Fruit fly (Drosophila melanogaster) whole organism, pupa: Measurements from ENCODE around the gene soti.

Source experiments
- CG10348 ChIP-seq: fragments of 200-800 bp; sonication (Bioruptor generic); IDR thresholded peaks from 2 replicates; pipeline ENCODE4 v1.3.6; 2022; ENCODE audit warnings: missing biosample characterization, missing genetic modification characterization
- CG12605 ChIP-seq: fragments of 200-800 bp; sonication (Bioruptor generic); IDR thresholded peaks from 2 replicates; pipeline ENCODE4 v1.3.6; 2022; ENCODE audit warnings: missing biosample characterization, missing genetic modification characterization
- CG13204 ChIP-seq: fragments of 200-800 bp; sonication (Bioruptor generic); optimal IDR thresholded peaks from 2 replicates; lab custom pipeline; 2018; ENCODE audit warnings: missing biosample characterization, mild to moderate bottlenecking, missing genetic modification characterization, moderate library complexity
- CG14655 ChIP-seq: fragments of 200-800 bp; sonication (Bioruptor generic); optimal IDR thresholded peaks from 3 replicates; lab custom pipeline; 2017; ENCODE audit warnings: mild to moderate bottlenecking, missing biosample characterization, missing genetic modification reagents, missing genetic modification characterization
- CG15710 ChIP-seq: fragments of 200-800 bp; sonication (Bioruptor generic); optimal IDR thresholded peaks from 2 replicates; lab custom pipeline; 2018; ENCODE audit warnings: missing biosample characterization, mild to moderate bottlenecking, missing genetic modification characterization, moderate library complexity
- CG17806 ChIP-seq: fragments of 200-800 bp; sonication (Bioruptor generic); optimal IDR thresholded peaks from 2 replicates; lab custom pipeline; 2018; ENCODE audit warnings: missing biosample characterization, mild to moderate bottlenecking, missing genetic modification characterization, moderate library complexity
- CG32121 ChIP-seq: fragments of 200-800 bp; sonication (Bioruptor generic); IDR thresholded peaks from 2 replicates; pipeline ENCODE4 v1.3.6; 2022; ENCODE audit warnings: missing biosample characterization, missing genetic modification characterization
- CG34367 ChIP-seq: fragments of 200-800 bp; sonication (Bioruptor generic); optimal IDR thresholded peaks from 2 replicates; lab custom pipeline; 2018; ENCODE audit warnings: missing biosample characterization, mild to moderate bottlenecking, missing genetic modification characterization
- CG4496 ChIP-seq: fragments of 200-800 bp; sonication (Bioruptor generic); IDR thresholded peaks from 3 replicates; pipeline ENCODE4 v1.3.6; 2022; ENCODE audit warnings: missing biosample characterization, missing genetic modification characterization
- CG8159 ChIP-seq: fragments of 200-800 bp; sonication (Bioruptor generic); optimal IDR thresholded peaks from 3 replicates; lab custom pipeline; 2018; ENCODE audit warnings: missing biosample characterization, mild to moderate bottlenecking, missing genetic modification characterization, moderate library complexity
- CG8301 ChIP-seq: fragments of 200-800 bp; sonication (Bioruptor generic); optimal IDR thresholded peaks from 2 replicates; lab custom pipeline; 2018; ENCODE audit warnings: missing biosample characterization, mild to moderate bottlenecking, missing genetic modification characterization
- CG9948 ChIP-seq: fragments of 200-800 bp; sonication (Bioruptor generic); optimal IDR thresholded peaks from 2 replicates; lab custom pipeline; 2018; ENCODE audit warnings: missing biosample characterization, mild to moderate bottlenecking, missing genetic modification characterization, moderate library complexity
- D1 ChIP-seq: fragments of 200-800 bp; sonication (Bioruptor generic); optimal IDR thresholded peaks from 2 replicates; lab custom pipeline; 2018; ENCODE audit warnings: missing biosample characterization, mild to moderate bottlenecking, missing genetic modification characterization, moderate library complexity
- EcR ChIP-seq: fragments of 200-800 bp; sonication (Bioruptor generic); optimal IDR thresholded peaks from 3 replicates; lab custom pipeline; 2019; ENCODE audit warnings: missing biosample characterization, missing genetic modification characterization, mild to moderate bottlenecking, moderate library complexity, missing genetic modification reagents
- Ets98B ChIP-seq: fragments of 200-800 bp; sonication (Bioruptor generic); IDR thresholded peaks from 2 replicates; pipeline ENCODE4 v1.3.6; 2022; ENCODE audit warnings: missing biosample characterization, missing genetic modification characterization
- Pif1A ChIP-seq: fragments of 200-800 bp; sonication (Bioruptor generic); optimal IDR thresholded peaks from 3 replicates; lab custom pipeline; 2016; ENCODE audit warnings: missing biosample characterization, missing genetic modification characterization
- Pif1B ChIP-seq: fragments of 200-800 bp; sonication (Bioruptor generic); optimal IDR thresholded peaks from 3 replicates; lab custom pipeline; 2016; ENCODE audit warnings: missing biosample characterization, missing genetic modification characterization
- Snoo ChIP-seq: fragments of 200-800 bp; sonication (Bioruptor generic); optimal IDR thresholded peaks from 3 replicates; lab custom pipeline; 2017; ENCODE audit warnings: missing biosample characterization, mild to moderate bottlenecking, missing genetic modification characterization, inconsistent platforms
- fd96Ca ChIP-seq: fragments of 200-800 bp; sonication (Bioruptor generic); IDR thresholded peaks from 3 replicates; pipeline ENCODE4 v1.3.6; 2022; ENCODE audit warnings: missing biosample characterization, missing genetic modification characterization
- gl ChIP-seq: fragments of 200-800 bp; sonication (Bioruptor generic); optimal IDR thresholded peaks from 2 replicates; lab custom pipeline; 2018; ENCODE audit warnings: missing biosample characterization, mild to moderate bottlenecking, missing genetic modification characterization
- rn ChIP-seq: fragments of 200-800 bp; sonication (Bioruptor generic); IDR thresholded peaks from 2 replicates; pipeline ENCODE4 v1.3.6; 2022; ENCODE audit warnings: missing biosample characterization, missing genetic modification characterization

The soti gene

dm6 chr3R:14421818-14422217 is 40.3 kb upstream of the soti start:
- peak; percentile 69 for TF ChIP-seq CG9948
- no peak for TF ChIP-seq CG4496 (GFP tag; lab: Robert Waterston, UW)
- TF ChIP-seq CG34367 (tag; lab: Kevin White, UChicago), result peak; percentile 49
- TF ChIP-seq CG13204 (GFP tag; lab: Kevin White, UChicago), result no peak
- no peak for TF ChIP-seq gl (tag; lab: Kevin White, UChicago)
- peak; percentile 13 for TF ChIP-seq Pif1A (GFP tag; lab: Kevin White, UChicago)
- TF ChIP-seq rn (GFP tag; lab: Robert Waterston, UW), result no peak
- no peak for TF ChIP-seq CG10348 (GFP tag; lab: Robert Waterston, UW)
- peak; percentile 77 for TF ChIP-seq CG17806 (tag; lab: Kevin White, UChicago)
- TF ChIP-seq CG14655 (GFP tag; lab: Kevin White, UChicago), result peak; percentile 43
- TF ChIP-seq CG8159 (tag; lab: Kevin White, UChicago), result peak; percentile 86
- TF ChIP-seq D1 (tag; lab: Kevin White, UChicago), result peak; percentile 60
- no peak for TF ChIP-seq Ets98B (GFP tag; lab: Robert Waterston, UW)
- TF ChIP-seq fd96Ca, result no peak
- no peak for TF ChIP-seq CG12605
- TF ChIP-seq CG8301 (tag; lab: Kevin White, UChicago), result no peak
- no peak for TF ChIP-seq Snoo (tag; lab: Kevin White, UChicago)
- no peak for TF ChIP-seq CG32121 (GFP tag; lab: Robert Waterston, UW)
- TF ChIP-seq Pif1B (GFP tag; lab: Kevin White, UChicago), result peak; percentile 37
- TF ChIP-seq CG15710 (tag; lab: Kevin White, UChicago), result peak; percentile 74
- TF ChIP-seq EcR, result peak; percentile 41

dm6 chr3R:14419386-14420043 is 38.0 kb upstream of the soti start:
- TF ChIP-seq EcR (no peak), Pif1B (GFP tag; lab: Kevin White, UChicago) (peak; percentile 7), CG15710 (tag; lab: Kevin White, UChicago) (no peak), CG9948 (no peak)

- TF ChIP-seq CG14655 (GFP tag; lab: Kevin White, UChicago) (no peak), Snoo (tag; lab: Kevin White, UChicago) (no peak), CG13204 (GFP tag; lab: Kevin White, UChicago) (no peak), CG10348 (GFP tag; lab: Robert Waterston, UW) (no peak), CG17806 (tag; lab: Kevin White, UChicago) (peak; percentile 10)
- TF ChIP-seq, all 21 proteins: peak for 1
These were observed 36.8 kb upstream of the soti start, which contains the start of gene natalisin for dm6 chr3R:14418293-14418692. TSS of gene natalisin (plus strand) at chr3R:14418593.

dm6 chr3R:14415679-14416078 is 34.2 kb upstream of the soti start:
- no peak for TF ChIP-seq Ets98B (GFP tag; lab: Robert Waterston, UW)
- TF ChIP-seq Pif1B (GFP tag; lab: Kevin White, UChicago), result no peak
- TF ChIP-seq rn (GFP tag; lab: Robert Waterston, UW), result no peak
- TF ChIP-seq CG15710 (tag; lab: Kevin White, UChicago), result no peak
- no peak for TF ChIP-seq CG17806 (tag; lab: Kevin White, UChicago)
- no peak for TF ChIP-seq CG9948
- no peak for TF ChIP-seq CG8159 (tag; lab: Kevin White, UChicago)
- TF ChIP-seq D1 (tag; lab: Kevin White, UChicago), result no peak
- no peak for TF ChIP-seq gl (tag; lab: Kevin White, UChicago)

dm6 chr3R:14414900-14415299 is 33.4 kb upstream of the soti start:
- no peak for TF ChIP-seq CG8301 (tag; lab: Kevin White, UChicago)
- TF ChIP-seq Pif1B (GFP tag; lab: Kevin White, UChicago), result no peak

- peak; percentile 20 for TF ChIP-seq CG34367 (tag; lab: Kevin White, UChicago)
- TF ChIP-seq CG17806 (tag; lab: Kevin White, UChicago), result peak; percentile 23
- TF ChIP-seq CG14655 (GFP tag; lab: Kevin White, UChicago), result no peak
- peak; percentile 42 for TF ChIP-seq CG8159 (tag; lab: Kevin White, UChicago)
These were observed 32.8 kb upstream of the soti start for dm6 chr3R:14414318-14414717.

- TF ChIP-seq CG32121 (GFP tag; lab: Robert Waterston, UW) (peak; percentile 52; the same call in 1 of the 2 replicates), CG17806 (tag; lab: Kevin White, UChicago) (peak; percentile 94), CG34367 (tag; lab: Kevin White, UChicago) (peak; percentile 94), gl (tag; lab: Kevin White, UChicago) (peak; percentile 89), CG4496 (GFP tag; lab: Robert Waterston, UW) (peak; percentile 91), CG13204 (GFP tag; lab: Kevin White, UChicago) (peak; percentile 89), CG12605 (peak; percentile 66), CG15710 (tag; lab: Kevin White, UChicago) (peak; percentile 93), CG9948 (peak; percentile 93), Pif1B (GFP tag; lab: Kevin White, UChicago) (peak; percentile 85), EcR (peak; percentile 40), CG8301 (tag; lab: Kevin White, UChicago) (peak; percentile 76), Snoo (tag; lab: Kevin White, UChicago) (peak; percentile 92), fd96Ca (peak; percentile 83), D1 (tag; lab: Kevin White, UChicago) (peak; percentile 73), Pif1A (GFP tag; lab: Kevin White, UChicago) (peak; percentile 88), CG10348 (GFP tag; lab: Robert Waterston, UW) (no peak), CG14655 (GFP tag; lab: Kevin White, UChicago) (peak; percentile 84), rn (GFP tag; lab: Robert Waterston, UW) (peak; percentile 83), Ets98B (GFP tag; lab: Robert Waterston, UW) (peak; percentile 75), CG8159 (tag; lab: Kevin White, UChicago) (peak; percentile 93)
These were observed 32.0 kb upstream of the soti start for dm6 chr3R:14413406-14414043.
